Worm (Caenorhabditis elegans) whole organism, mixed stage, embryonic: Measurements from ENCODE around the gene math-22.

Source experiments
- M03D4.4 ChIP-seq: sonication (generic microtip); optimal IDR thresholded peaks from 2 replicates; lab custom pipeline; 2017; ENCODE audit warnings: mild to moderate bottlenecking, missing genetic modification characterization, missing compliant biosample characterization
- bed-3 ChIP-seq: fragments of 200-800 bp; sonication (Bioruptor generic); optimal IDR thresholded peaks from 3 replicates; lab custom pipeline; 2018; ENCODE audit warnings: mild to moderate bottlenecking, missing genetic modification characterization, moderate library complexity, missing compliant biosample characterization
- ceh-39 ChIP-seq: fragments of 150-350 bp; optimal IDR thresholded peaks from 2 replicates; lab custom pipeline; 2014; ENCODE audit warnings: missing biosample characterization, missing genetic modification characterization
- ces-1 ChIP-seq: fragments of 150-350 bp; optimal IDR thresholded peaks from 2 replicates; lab custom pipeline; 2014; ENCODE audit warnings: missing biosample characterization, missing genetic modification reagents, missing genetic modification characterization
- cnd-1 ChIP-seq: fragments of 200-800 bp; sonication (Bioruptor generic); optimal IDR thresholded peaks from 2 replicates; lab custom pipeline; 2018; ENCODE audit warnings: mild to moderate bottlenecking, missing genetic modification characterization, missing compliant biosample characterization
- drap-1 ChIP-seq: fragments of 200-800 bp; sonication (Bioruptor generic); optimal IDR thresholded peaks from 3 replicates; lab custom pipeline; 2018; ENCODE audit warnings: mild to moderate bottlenecking, missing genetic modification characterization, missing compliant biosample characterization
- elt-1 ChIP-seq: sonication (generic microtip); optimal IDR thresholded peaks from 2 replicates; lab custom pipeline; 2017; ENCODE audit warnings: missing genetic modification characterization, mild to moderate bottlenecking, missing compliant biosample characterization, antibody characterized with exemption, moderate library complexity, borderline replicate concordance; ENCODE audit not compliant: insufficient read depth
- elt-3 ChIP-seq: fragments of 150-350 bp; optimal IDR thresholded peaks from 2 replicates; lab custom pipeline; 2014; ENCODE audit warnings: missing biosample characterization, missing genetic modification characterization
- flh-1 ChIP-seq: fragments of 200-800 bp; sonication (Bioruptor generic); optimal IDR thresholded peaks from 2 replicates; lab custom pipeline; 2018; ENCODE audit warnings: mild to moderate bottlenecking, missing genetic modification characterization, moderate library complexity, missing compliant biosample characterization
- ham-2 ChIP-seq: fragments of 200-800 bp; sonication (Bioruptor generic); optimal IDR thresholded peaks from 2 replicates; lab custom pipeline; 2018; ENCODE audit warnings: mild to moderate bottlenecking, missing genetic modification characterization, missing compliant biosample characterization
- hlh-1 ChIP-seq: fragments of 150-350 bp; optimal IDR thresholded peaks from 2 replicates; lab custom pipeline; 2014; ENCODE audit warnings: missing biosample characterization, missing genetic modification reagents, missing genetic modification characterization
- lin-13 ChIP-seq: fragments of 150-350 bp; optimal IDR thresholded peaks from 2 replicates; lab custom pipeline; 2014; ENCODE audit warnings: missing biosample characterization, missing genetic modification characterization
- lsy-2 ChIP-seq: fragments of 150-350 bp; optimal IDR thresholded peaks from 2 replicates; lab custom pipeline; 2014; ENCODE audit warnings: missing biosample characterization, missing genetic modification characterization
- mab-5 ChIP-seq: fragments of 150-350 bp; optimal IDR thresholded peaks from 2 replicates; lab custom pipeline; 2014; ENCODE audit warnings: missing biosample characterization, missing genetic modification characterization
- mep-1 ChIP-seq: fragments of 150-350 bp; optimal IDR thresholded peaks from 2 replicates; lab custom pipeline; 2017; ENCODE audit warnings: missing biosample characterization, missing genetic modification reagents, missing genetic modification characterization, inconsistent platforms
- mls-2 ChIP-seq: sonication (generic microtip); optimal IDR thresholded peaks from 2 replicates; lab custom pipeline; 2016; ENCODE audit warnings: mild to moderate bottlenecking, missing genetic modification characterization, moderate library complexity, missing compliant biosample characterization
- nhr-12 ChIP-seq: fragments of 150-350 bp; optimal IDR thresholded peaks from 2 replicates; lab custom pipeline; 2014; ENCODE audit warnings: missing biosample characterization, missing genetic modification characterization
- nhr-2 ChIP-seq: fragments of 150-350 bp; optimal IDR thresholded peaks from 2 replicates; lab custom pipeline; 2014; ENCODE audit warnings: missing biosample characterization, missing genetic modification characterization
- nhr-237 ChIP-seq: fragments of 150-350 bp; optimal IDR thresholded peaks from 2 replicates; lab custom pipeline; 2014; ENCODE audit warnings: missing biosample characterization, missing genetic modification characterization
- nhr-28 ChIP-seq: fragments of 150-350 bp; optimal IDR thresholded peaks from 2 replicates; lab custom pipeline; 2014; ENCODE audit warnings: missing biosample characterization, missing genetic modification characterization
- nhr-76 ChIP-seq: sonication (generic microtip); optimal IDR thresholded peaks from 2 replicates; lab custom pipeline; 2017; ENCODE audit warnings: missing biosample characterization, missing genetic modification characterization
- pha-4 ChIP-seq: fragments of 150-350 bp; optimal IDR thresholded peaks from 2 replicates; lab custom pipeline; 2018; ENCODE audit warnings: missing biosample characterization, missing genetic modification reagents, missing genetic modification characterization
- sem-2 ChIP-seq: fragments of 200-800 bp; sonication (Bioruptor generic); optimal IDR thresholded peaks from 2 replicates; lab custom pipeline; 2018; ENCODE audit warnings: mild to moderate bottlenecking, missing genetic modification characterization, missing compliant biosample characterization
- sptf-1 ChIP-seq: sonication (generic microtip); optimal IDR thresholded peaks from 2 replicates; lab custom pipeline; 2017; ENCODE audit warnings: mild to moderate bottlenecking, missing genetic modification characterization, moderate library complexity, missing compliant biosample characterization
- tbx-8 ChIP-seq: fragments of 200-800 bp; sonication (Bioruptor generic); optimal IDR thresholded peaks from 2 replicates; lab custom pipeline; 2018; ENCODE audit warnings: mild to moderate bottlenecking, missing genetic modification characterization, moderate library complexity, missing compliant biosample characterization
- unc-39 ChIP-seq: fragments of 150-350 bp; optimal IDR thresholded peaks from 2 replicates; lab custom pipeline; 2014; ENCODE audit warnings: missing biosample characterization, missing genetic modification characterization
- unc-62 ChIP-seq: fragments of 150-350 bp; optimal IDR thresholded peaks from 2 replicates; lab custom pipeline; 2014; ENCODE audit warnings: missing biosample characterization, missing genetic modification reagents, missing genetic modification characterization
- zip-8 ChIP-seq: fragments of 150-350 bp; optimal IDR thresholded peaks from 2 replicates; lab custom pipeline; 2014; ENCODE audit warnings: missing biosample characterization, missing genetic modification characterization
- ztf-11 ChIP-seq: fragments of 150-350 bp; optimal IDR thresholded peaks from 2 replicates; lab custom pipeline; 2014; ENCODE audit warnings: missing biosample characterization, missing genetic modification characterization

Gene math-22

DNA sequence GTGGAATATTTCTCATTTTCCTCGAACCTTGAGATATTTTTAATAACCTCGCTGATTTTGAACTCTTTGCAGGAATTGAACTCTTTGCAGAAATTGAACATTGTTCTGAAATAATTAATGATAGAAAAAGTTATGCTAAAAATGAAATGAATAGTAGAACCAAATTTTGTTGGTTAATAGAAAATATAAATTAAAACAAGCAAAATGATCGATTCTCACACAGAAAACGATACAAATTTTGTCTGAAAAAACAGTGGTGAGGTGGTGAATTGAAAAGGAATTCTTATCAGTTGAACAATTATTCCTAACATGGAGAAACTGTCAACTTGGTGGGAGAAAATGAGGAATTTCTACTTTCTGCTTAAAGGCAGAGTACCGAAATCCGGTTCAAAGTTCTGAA, 20.6 kb upstream of the math-22 start, which contains the start of gene math-6:
Gene math-6 (minus strand): TSS at position 101 of the 400 bp plus-strand sequence.
- TF ChIP-seq hlh-1 (tag; lab: Kevin White, UChicago) (no peak), nhr-12 (no peak), nhr-76 (tag; lab: Kevin White, UChicago) (no peak), ces-1 (GFP tag; lab: Kevin White, UChicago) (no peak), mab-5 (tag; lab: Kevin White, UChicago) (no peak), cnd-1 (tag; lab: Kevin White, UChicago) (no peak), nhr-2 (no peak), ham-2 (GFP tag; lab: Kevin White, UChicago) (no peak), pha-4 (tag; lab: Kevin White, UChicago) (no peak), sem-2 (no peak), zip-8 (tag; lab: Kevin White, UChicago) (no peak), sptf-1 (no peak), ceh-39 (tag; lab: Kevin White, UChicago) (no peak)
- TF ChIP-seq, all 35 proteins: peak for 0

- TF ChIP-seq elt-1 (tag; lab: Kevin White, UChicago) (no peak), tbx-8 (GFP tag; lab: Kevin White, UChicago) (no peak), ceh-39 (tag; lab: Kevin White, UChicago) (no peak), lsy-2 (tag; lab: Kevin White, UChicago) (no peak), lin-13 (no peak), elt-3 (no peak), mab-5 (tag; lab: Kevin White, UChicago) (no peak), ztf-11 (tag; lab: Kevin White, UChicago) (no peak), unc-39 (tag; lab: Kevin White, UChicago) (no peak), ham-2 (GFP tag; lab: Kevin White, UChicago) (no peak), drap-1 (GFP tag; lab: Kevin White, UChicago) (no peak), unc-62 (no peak)
Measured at ce11 chrII:1886379-1886778, 18.8 kb upstream of the math-22 start, which contains the start of gene math-7. TSS of gene math-7 (minus strand) at chrII:1886479.

DNA sequence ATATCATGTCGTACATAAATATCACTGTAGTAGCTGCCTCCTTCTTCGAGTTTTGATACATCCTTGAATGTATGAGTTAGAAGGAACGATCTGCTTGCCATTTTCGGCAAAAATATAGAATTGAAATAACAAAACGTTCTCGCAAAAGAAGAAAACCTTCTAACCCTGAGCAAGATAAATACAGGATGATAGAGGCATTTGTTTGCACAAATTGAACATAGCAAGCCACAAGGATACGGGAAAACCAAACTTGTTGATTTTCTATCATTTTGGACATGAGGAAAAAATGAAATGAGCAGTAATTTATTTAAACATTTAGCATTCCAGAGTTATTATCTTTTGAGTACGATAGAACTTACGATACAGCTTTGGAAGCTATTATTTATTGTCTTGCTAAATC, 16.1 kb upstream of the math-22 start, which contains the start of gene math-8:
Gene math-8 (minus strand): TSS at position 101 of the 400 bp plus-strand sequence.
- no peak for TF ChIP-seq ceh-39 (tag; lab: Kevin White, UChicago)

DNA sequence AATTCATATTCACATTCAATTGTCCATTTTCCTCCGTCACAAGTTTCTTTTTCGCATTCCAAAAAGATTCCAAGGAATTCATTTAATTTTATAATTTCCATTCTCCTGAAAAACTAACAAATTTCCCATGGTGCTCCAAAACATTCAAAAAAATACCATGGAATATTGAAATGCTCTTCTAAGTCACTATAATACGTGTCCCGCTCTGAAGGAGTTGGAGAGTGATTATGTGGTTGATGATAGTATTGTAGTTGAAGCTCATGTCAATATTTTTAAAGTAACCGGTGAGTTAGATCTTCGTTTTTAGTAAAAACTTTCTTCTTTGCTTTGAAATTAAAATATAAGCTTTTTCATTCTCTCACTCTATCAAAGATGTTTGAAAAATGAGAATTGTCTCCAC, 14.5 kb upstream of the math-22 start, which contains the start of gene math-9:
Gene math-9 (minus strand): TSS at position 101 of the 400 bp plus-strand sequence.
- TF ChIP-seq mls-2 (tag; lab: Kevin White, UChicago) (no peak), nhr-2 (no peak), zip-8 (tag; lab: Kevin White, UChicago) (no peak), M03D4.4 (tag; lab: Kevin White, UChicago) (no peak), hlh-1 (tag; lab: Kevin White, UChicago) (no peak), sptf-1 (no peak), elt-3 (no peak), elt-1 (tag; lab: Kevin White, UChicago) (no peak)

ce11 chrII:1893912-1894311, 11.3 kb upstream of the math-22 start, which contains the start of gene C16C4.1:
TSS of gene C16C4.1 (plus strand) at chrII:1894212.
- TF ChIP-seq tbx-8 (GFP tag; lab: Kevin White, UChicago), result no peak
- TF ChIP-seq nhr-12, result no peak
- no peak for TF ChIP-seq pha-4 (tag; lab: Kevin White, UChicago)
- TF ChIP-seq, all 35 proteins: peak for 0

ce11 chrII:1895278-1895677, 9.9 kb upstream of the math-22 start, which contains the start of gene C46F9.5:
TSS of gene C46F9.5 (plus strand) at chrII:1895578.
- no peak for TF ChIP-seq mep-1 (tag; lab: Kevin White, UChicago)
- TF ChIP-seq flh-1, result no peak
- TF ChIP-seq pha-4 (tag; lab: Kevin White, UChicago), result no peak
- TF ChIP-seq ztf-11 (tag; lab: Kevin White, UChicago), result no peak
- TF ChIP-seq, all 35 proteins: peak for 0

- TF ChIP-seq bed-3 (no peak), ham-2 (GFP tag; lab: Kevin White, UChicago) (no peak), M03D4.4 (tag; lab: Kevin White, UChicago) (no peak), nhr-237 (no peak), cnd-1 (tag; lab: Kevin White, UChicago) (no peak), drap-1 (GFP tag; lab: Kevin White, UChicago) (no peak), sptf-1 (no peak), mab-5 (tag; lab: Kevin White, UChicago) (no peak), mls-2 (tag; lab: Kevin White, UChicago) (no peak), lsy-2 (tag; lab: Kevin White, UChicago) (no peak), tbx-8 (GFP tag; lab: Kevin White, UChicago) (no peak), elt-3 (no peak), mep-1 (tag; lab: Kevin White, UChicago) (no peak), nhr-28 (tag; lab: Kevin White, UChicago) (no peak), nhr-76 (tag; lab: Kevin White, UChicago) (no peak), pha-4 (tag; lab: Kevin White, UChicago) (no peak), zip-8 (tag; lab: Kevin White, UChicago) (no peak)
Measured at ce11 chrII:1895762-1896161, 9.4 kb upstream of the math-22 start, which contains the start of gene math-25. TSS of gene math-25 (plus strand) at chrII:1896062.
